Fruit fly (Drosophila melanogaster): Measurements from ENCODE around the gene CG11164.
A peak's percentile ranks its signal among the peaks of the same experiment; 100 is the strongest.

DNA sequence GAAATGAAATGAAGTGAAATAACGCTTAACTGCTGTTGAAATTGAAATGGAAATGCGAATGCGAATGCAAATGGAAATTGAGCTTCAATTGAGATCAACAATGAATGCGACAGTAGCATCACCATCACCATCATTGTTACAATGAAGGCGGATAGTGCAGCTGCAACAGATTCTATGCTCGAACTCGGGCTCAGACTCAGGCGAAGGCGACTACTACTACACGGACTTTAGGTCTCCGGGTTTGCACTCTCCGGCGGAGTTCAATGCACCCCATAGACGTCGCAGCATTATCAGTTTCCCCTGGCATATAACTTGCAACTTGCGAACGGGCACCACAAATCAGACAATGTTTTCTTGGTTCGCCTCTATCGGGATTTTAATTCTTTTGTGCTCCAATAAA lies 19.0 kb upstream of the CG11164 start:
- TF ChIP-seq D1 (tag; optimal IDR thresholded peaks at IDR 0.05) (no peak), fd96Ca (GFP tag; IDR thresholded peaks at IDR 0.05) (no peak), CG8301 (tag; optimal IDR thresholded peaks at IDR 0.05) (no peak), CG34367 (tag; optimal IDR thresholded peaks at IDR 0.05) (no peak), CG10348 (GFP tag; IDR thresholded peaks at IDR 0.05) (no peak), Snoo (tag; optimal IDR thresholded peaks at IDR 0.05) (no peak), gl (tag; optimal IDR thresholded peaks at IDR 0.05) (no peak), CG8159 (tag; optimal IDR thresholded peaks at IDR 0.05) (no peak), EcR (GFP tag; optimal IDR thresholded peaks at IDR 0.05) (peak; percentile 79), CG32121 (GFP tag; IDR thresholded peaks at IDR 0.05) (no peak), CG14655 (GFP tag; optimal IDR thresholded peaks at IDR 0.05) (no peak)

Data from whole organism, pupa.